Worm (Caenorhabditis elegans): Measurements from ENCODE around the gene C10A4.4.

DNA sequence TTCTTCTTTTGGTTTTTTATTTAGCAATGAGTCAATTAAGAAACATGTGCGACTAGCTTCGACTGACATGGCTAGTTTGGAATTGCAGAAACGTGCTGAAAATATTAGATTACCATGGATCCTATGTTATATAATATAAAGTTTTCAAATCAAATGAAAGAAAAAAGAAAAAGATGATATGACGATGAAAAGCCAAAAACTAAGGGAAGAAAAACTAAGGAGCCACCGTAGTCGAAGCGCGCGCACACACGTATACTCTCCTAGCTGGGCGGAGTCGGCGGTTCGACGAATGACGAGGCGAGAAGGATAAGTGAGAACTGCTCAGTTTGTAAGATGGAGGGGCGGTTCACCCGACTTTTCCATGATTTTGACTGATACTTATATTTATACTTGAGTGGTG is 23.9 kb downstream of the C10A4.4 start, which contains the start of gene mnm-2:
- TF ChIP-seq nhr-28 (tag; optimal IDR thresholded peaks at IDR 0.05) (no peak), dpl-1 (GFP tag; optimal IDR thresholded peaks at IDR 0.05) (no peak), fos-1 (tag; optimal IDR thresholded peaks at IDR 0.05) (no peak), nhr-6 (tag; optimal IDR thresholded peaks at IDR 0.05) (no peak), fkh-10 (GFP tag; optimal IDR thresholded peaks at IDR 0.05) (no peak), lin-39 (tag; optimal IDR thresholded peaks at IDR 0.05) (no peak), hlh-11 (tag; optimal IDR thresholded peaks at IDR 0.05) (no peak)

Data from whole organism, L4 larva.